Worm (Caenorhabditis elegans): ENCODE data around the gene irld-26.

irld-26 gene

ce11 chrV:16190485-16190884, 14.5 kb upstream of the irld-26 start, which contains the start of gene srh-281 (continued):
- TF ChIP-seq ZK185.1 (tag; optimal IDR thresholded peaks at IDR 0.05; ENCODE audit: poor library complexity, severe bottlenecking) (no peak), let-607 (tag; optimal IDR thresholded peaks at IDR 0.05) (no peak)

DNA sequence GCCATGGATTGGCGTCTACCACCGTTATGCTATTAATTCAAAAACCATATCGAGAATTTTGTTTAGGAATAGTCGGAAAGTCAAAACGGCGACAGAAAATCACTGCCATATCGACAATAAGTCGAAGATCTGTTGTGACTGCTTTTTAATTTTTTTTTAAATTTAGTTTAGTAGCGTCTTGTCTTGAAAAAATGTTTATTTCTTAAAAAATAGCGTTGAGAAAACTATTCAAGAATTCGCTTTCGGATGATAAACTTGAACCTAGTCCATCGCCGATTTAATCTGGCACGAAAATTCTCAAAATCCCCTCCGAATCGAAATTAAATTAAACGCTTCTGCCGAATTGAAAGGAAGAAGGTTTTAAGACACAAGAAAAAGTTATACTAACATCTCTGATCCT, 12.9 kb upstream of the irld-26 start, which contains the start of gene srh-279:
srh-279 (plus strand) TSS at position 301 of the 400 bp plus-strand sequence.
- no peak for TF ChIP-seq atf-7 (tag; optimal IDR thresholded peaks at IDR 0.05)
- TF ChIP-seq nhr-90 (tag; optimal IDR thresholded peaks at IDR 0.05) = no peak
- TF ChIP-seq Y79H2A.3 (GFP tag; conservative IDR thresholded peaks at IDR 0.05) = no peak
- TF ChIP-seq hlh-26 (GFP tag; conservative IDR thresholded peaks at IDR 0.05) = no peak
- no peak for TF ChIP-seq nfya-1 (tag; optimal IDR thresholded peaks at IDR 0.05; ENCODE audit: borderline replicate concordance, insufficient read depth)
- no peak for TF ChIP-seq chd-7 (tag; optimal IDR thresholded peaks at IDR 0.05)
- no peak for TF ChIP-seq egrh-3 (GFP tag; IDR thresholded peaks at IDR 0.05)
- TF ChIP-seq ekl-4 (GFP tag; IDR thresholded peaks at IDR 0.05) = no peak
- TF ChIP-seq K11D2.4 (GFP tag; IDR thresholded peaks at IDR 0.05) = no peak
- TF ChIP-seq lsl-1 (GFP tag; optimal IDR thresholded peaks at IDR 0.05) = no peak
- TF ChIP-seq mcd-1 (GFP tag; IDR thresholded peaks at IDR 0.05) = no peak
- TF ChIP-seq mxl-1 (tag; optimal IDR thresholded peaks at IDR 0.05) = no peak
- no peak for TF ChIP-seq Y95B8A.8 (GFP tag; IDR thresholded peaks at IDR 0.05)
- no peak for TF ChIP-seq ama-1 (optimal IDR thresholded peaks at IDR 0.05)
- no peak for TF ChIP-seq ama-1 (GFP tag; optimal IDR thresholded peaks at IDR 0.05)
- TF ChIP-seq ceh-27 (GFP tag; optimal IDR thresholded peaks at IDR 0.05) = no peak

- TF ChIP-seq madf-10 (tag; optimal IDR thresholded peaks at IDR 0.05) = no peak
- TF ChIP-seq F57C9.4 (tag; optimal IDR thresholded peaks at IDR 0.05) = no peak
- TF ChIP-seq ccch-3 (GFP tag; optimal IDR thresholded peaks at IDR 0.05) = no peak
- TF ChIP-seq hmg-20 (GFP tag; IDR thresholded peaks at IDR 0.05) = no peak
- TF ChIP-seq ztf-26 (tag; optimal IDR thresholded peaks at IDR 0.05) = no peak
- TF ChIP-seq tlf-1 (GFP tag; optimal IDR thresholded peaks at IDR 0.05) = no peak
- no peak for TF ChIP-seq dpff-1 (tag; optimal IDR thresholded peaks at IDR 0.05)
- no peak for TF ChIP-seq B0336.3 (GFP tag; IDR thresholded peaks at IDR 0.05)
- TF ChIP-seq ceh-27 (GFP tag; optimal IDR thresholded peaks at IDR 0.05) = no peak
- TF ChIP-seq mxl-1 (tag; optimal IDR thresholded peaks at IDR 0.05) = no peak
Observed at ce11 chrV:16194639-16195038, 10.3 kb upstream of the irld-26 start, which contains the start of gene rabr-4. TSS of gene rabr-4 (plus strand) at chrV:16194939.

ce11 chrV:16195379-16195778, 9.6 kb upstream of the irld-26 start, which contains the start of gene rabr-3:
TSS of gene rabr-3 (plus strand) at chrV:16195679.
- TF ChIP-seq nhr-179 (tag; optimal IDR thresholded peaks at IDR 0.05) = no peak
- no peak for TF ChIP-seq ztf-26 (tag; optimal IDR thresholded peaks at IDR 0.05)
- TF ChIP-seq madf-3 (GFP tag; IDR thresholded peaks at IDR 0.05) = no peak
- no peak for TF ChIP-seq F49E8.2 (tag; optimal IDR thresholded peaks at IDR 0.05; ENCODE audit: insufficient read depth)
- no peak for TF ChIP-seq hlh-12 (tag; optimal IDR thresholded peaks at IDR 0.05)
- TF ChIP-seq Y95B8A.8 (GFP tag; IDR thresholded peaks at IDR 0.05) = no peak
- TF ChIP-seq ceh-91 (GFP tag; IDR thresholded peaks at IDR 0.05) = no peak
- no peak for TF ChIP-seq F52B5.7 (tag; optimal IDR thresholded peaks at IDR 0.05)
- TF ChIP-seq aptf-3 (GFP tag; IDR thresholded peaks at IDR 0.05) = no peak
- no peak for TF ChIP-seq ztf-22 (GFP tag; optimal IDR thresholded peaks at IDR 0.05)
- no peak for TF ChIP-seq F22D6.2 (tag; optimal IDR thresholded peaks at IDR 0.05)
- TF ChIP-seq gei-17 (GFP tag; optimal IDR thresholded peaks at IDR 0.05) = no peak
- TF ChIP-seq lsl-1 (GFP tag; optimal IDR thresholded peaks at IDR 0.05) = no peak
- no peak for TF ChIP-seq madf-6 (GFP tag; IDR thresholded peaks at IDR 0.05)
- TF ChIP-seq ztf-25 (GFP tag; IDR thresholded peaks at IDR 0.05) = no peak
- no peak for TF ChIP-seq ceh-40 (GFP tag; IDR thresholded peaks at IDR 0.05)

Data from whole organism, young adult.